Worm (Caenorhabditis elegans): Measurements from ENCODE around the gene C33D9.8.

ce11 chrIV:8786654-8787053 lies at the start of gene C33D9.8:
- no peak for TF ChIP-seq ama-1 (optimal IDR thresholded peaks at IDR 0.05)
- no peak for TF ChIP-seq unc-62 (GFP tag; optimal IDR thresholded peaks at IDR 0.05)
- TF ChIP-seq nhr-77 (tag; optimal IDR thresholded peaks at IDR 0.05), result no peak
- TF ChIP-seq pqm-1 (tag; optimal IDR thresholded peaks at IDR 0.05), result no peak
- no peak for TF ChIP-seq lin-15B (tag; optimal IDR thresholded peaks at IDR 0.05)
- no peak for TF ChIP-seq egl-27 (tag; optimal IDR thresholded peaks at IDR 0.05)
- no peak for TF ChIP-seq ZK546.5 (tag; optimal IDR thresholded peaks at IDR 0.05)
- TF ChIP-seq jun-1 (tag; optimal IDR thresholded peaks at IDR 0.05), result no peak
- peak; percentile 7 for TF ChIP-seq nfya-1 (tag; optimal IDR thresholded peaks at IDR 0.05; ENCODE audit: insufficient read depth)
- TF ChIP-seq nhr-28 (tag; optimal IDR thresholded peaks at IDR 0.05), result no peak
- TF ChIP-seq elt-3 (tag; optimal IDR thresholded peaks at IDR 0.05), result no peak
- no peak for TF ChIP-seq eor-1 (tag; optimal IDR thresholded peaks at IDR 0.05)
- no peak for TF ChIP-seq R02D3.7 (tag; optimal IDR thresholded peaks at IDR 0.05)
